Fruit fly (Drosophila melanogaster): ENCODE data around the gene CG10958.
A peak's percentile ranks its signal among the peaks of the same experiment; 100 is the strongest.

The CG10958 gene

dm6 chrX:8145501-8146157 is 13.5 kb downstream of the CG10958 start, which contains the start of the genes alpha-PheRS and CG2129 (continued):
- TF ChIP-seq Xbp1 (GFP tag; optimal IDR thresholded peaks at IDR 0.05) (peak; percentile 18), CG31365 (tag; optimal IDR thresholded peaks at IDR 0.05) (no peak), CG13287 (GFP tag; IDR thresholded peaks at IDR 0.05; ENCODE audit: partially characterized antibody) (peak; percentile 53; the same call in 1 of the 2 replicates), ab (GFP tag; optimal IDR thresholded peaks at IDR 0.05) (no peak), run (tag; optimal IDR thresholded peaks at IDR 0.05) (no peak), YL-1 (GFP tag; optimal IDR thresholded peaks at IDR 0.05) (peak; percentile 64), Neu2 (GFP tag; optimal IDR thresholded peaks at IDR 0.05; ENCODE audit: borderline replicate concordance) (no peak), B-H2 (GFP tag; optimal IDR thresholded peaks at IDR 0.05) (peak; percentile 30), kni (GFP tag; optimal IDR thresholded peaks at IDR 0.05) (no peak), Dp (GFP tag; optimal IDR thresholded peaks at IDR 0.05) (peak; percentile 18), sug (tag; optimal IDR thresholded peaks at IDR 0.05) (peak; percentile 48), CG9932 (GFP tag; IDR thresholded peaks at IDR 0.05) (peak; percentile 44; the same call in 1 of the 2 replicates), CG8924 (tag; optimal IDR thresholded peaks at IDR 0.05) (peak; percentile 48), CG31224 (GFP tag; IDR thresholded peaks at IDR 0.05) (no peak), Fer1 (GFP tag; optimal IDR thresholded peaks at IDR 0.05) (peak; percentile 54), cato (GFP tag; optimal IDR thresholded peaks at IDR 0.05; ENCODE audit: borderline replicate concordance) (no peak), CG10979 (tag; optimal IDR thresholded peaks at IDR 0.05) (peak; percentile 7), tll (GFP tag; optimal IDR thresholded peaks at IDR 0.05) (no peak), gt (GFP tag; IDR thresholded peaks at IDR 0.05) (no peak), CG4282 (GFP tag; optimal IDR thresholded peaks at IDR 0.05) (no peak), lbe (GFP tag; optimal IDR thresholded peaks at IDR 0.05) (peak; percentile 4), Kr (GFP tag; optimal IDR thresholded peaks at IDR 0.05) (no peak), Bgb (GFP tag; IDR thresholded peaks at IDR 0.05; ENCODE audit: partially characterized antibody) (0 out of 2 replicates have a peak, but pooled peaks have one; percentile 18), her (GFP tag; optimal IDR thresholded peaks at IDR 0.05) (no peak), CG2712 (tag; optimal IDR thresholded peaks at IDR 0.05) (peak; percentile 57), Hr3 (GFP tag; optimal IDR thresholded peaks at IDR 0.05) (peak; percentile 1), Xrp1 (GFP tag; IDR thresholded peaks at IDR 0.05) (peak; percentile 26; the same call in 1 of the 2 replicates), CG17186 (GFP tag; optimal IDR thresholded peaks at IDR 0.05) (peak; percentile 38), CG4617 (GFP tag; optimal IDR thresholded peaks at IDR 0.05; ENCODE audit: borderline replicate concordance) (no peak), CG8290 (GFP tag; optimal IDR thresholded peaks at IDR 0.05) (no peak), CG8290 (tag; optimal IDR thresholded peaks at IDR 0.05) (no peak), Pdp1 (GFP tag; optimal IDR thresholded peaks at IDR 0.05) (no peak), Sry-β (GFP tag; optimal IDR thresholded peaks at IDR 0.05) (peak; percentile 94), CG16779 (GFP tag; IDR thresholded peaks at IDR 0.05) (no peak), CG17829 (tag; optimal IDR thresholded peaks at IDR 0.05) (peak; percentile 29), Rfx (GFP tag; IDR thresholded peaks at IDR 0.05) (peak; percentile 46; the same call in 1 of the 2 replicates), gro (GFP tag; optimal IDR thresholded peaks at IDR 0.05) (no peak), Dfd (GFP tag; optimal IDR thresholded peaks at IDR 0.05) (no peak), vnd (GFP tag; IDR thresholded peaks at IDR 0.05; ENCODE audit: partially characterized antibody) (no peak), insv (GFP tag; optimal IDR thresholded peaks at IDR 0.05) (peak in 1 of 2 experiments; percentile 87), lilli (GFP tag; optimal IDR thresholded peaks at IDR 0.05) (peak; percentile 32), Sry-δ (GFP tag; optimal IDR thresholded peaks at IDR 0.05) (peak; percentile 10), tin (GFP tag; optimal IDR thresholded peaks at IDR 0.05) (peak; percentile 29), lab (GFP tag; optimal IDR thresholded peaks at IDR 0.05) (no peak), Fer3 (tag; optimal IDR thresholded peaks at IDR 0.05) (peak; percentile 43), CG10274 (GFP tag; optimal IDR thresholded peaks at IDR 0.05) (no peak), abd-A (tag; optimal IDR thresholded peaks at IDR 0.05) (no peak), nerfin-1 (tag; optimal IDR thresholded peaks at IDR 0.05) (peak; percentile 8), CG15514 (GFP tag; optimal IDR thresholded peaks at IDR 0.05) (peak; percentile 96)

All from whole organism, embryonic.